Worm (Caenorhabditis elegans) whole organism, midembryonic: Measurements from ENCODE around the gene F53A9.6.

Experiments
- T22C8.4 ChIP-seq: fragments of 200-800 bp; sonication (Bioruptor generic); IDR thresholded peaks from 2 replicates; pipeline ENCODE4 v1.3.6; 2022; ENCODE audit warnings: missing genetic modification characterization, missing compliant biosample characterization
- cog-1 ChIP-seq: sonication (generic microtip); optimal IDR thresholded peaks from 2 replicates; lab custom pipeline; 2016; ENCODE audit warnings: missing genetic modification characterization, missing compliant biosample characterization
- flt-1 ChIP-seq: fragments of 200-800 bp; sonication (Bioruptor generic); IDR thresholded peaks from 2 replicates; pipeline ENCODE4 v1.3.6; 2022; ENCODE audit warnings: missing genetic modification characterization, missing compliant biosample characterization
- klf-2 ChIP-seq: fragments of 200-800 bp; sonication (Bioruptor generic); conservative IDR thresholded peaks from 2 replicates; pipeline ENCODE4 v1.3.6; 2022; ENCODE audit warnings: missing genetic modification reagents, missing genetic modification characterization, missing compliant biosample characterization
- tab-1 ChIP-seq: fragments of 200-800 bp; sonication (Bioruptor generic); IDR thresholded peaks from 2 replicates; pipeline ENCODE4 v1.3.6; 2022; ENCODE audit warnings: missing genetic modification characterization, missing compliant biosample characterization
- ztf-29 ChIP-seq: fragments of 200-800 bp; sonication (Bioruptor generic); IDR thresholded peaks from 2 replicates; pipeline ENCODE4 v1.3.6; 2022; ENCODE audit warnings: missing genetic modification reagents, missing genetic modification characterization, missing compliant biosample characterization

- TF ChIP-seq flt-1 (GFP tag; lab: Robert Waterston, UW) = no peak
- no peak for TF ChIP-seq cog-1
- TF ChIP-seq tab-1 (GFP tag; lab: Robert Waterston, UW) = no peak
- TF ChIP-seq T22C8.4 (GFP tag; lab: Robert Waterston, UW) = no peak
- TF ChIP-seq klf-2 = no peak
- no peak for TF ChIP-seq ztf-29
Observed at ce11 chrX:8761060-8761459, 47.5 kb upstream of the F53A9.6 start.
